Fruit fly (Drosophila melanogaster) whole organism, prepupa: Measurements from ENCODE around the gene CG5556.

Experiments used
- CG11294 ChIP-seq: fragments of 200-800 bp; sonication (Bioruptor generic); IDR thresholded peaks from 2 replicates; pipeline ENCODE4 v1.3.6; 2022; ENCODE audit warnings: missing biosample characterization, missing genetic modification characterization
- CG34406 ChIP-seq: fragments of 200-800 bp; sonication (Bioruptor generic); optimal IDR thresholded peaks from 3 replicates; lab custom pipeline; 2016; ENCODE audit warnings: missing biosample characterization, missing genetic modification characterization
- CG3919 ChIP-seq: fragments of 200-800 bp; sonication (Bioruptor generic); optimal IDR thresholded peaks from 3 replicates; lab custom pipeline; 2016; ENCODE audit warnings: missing biosample characterization, missing genetic modification characterization
- Gug ChIP-seq: fragments of 200-800 bp; sonication (Bioruptor generic); IDR thresholded peaks from 2 replicates; pipeline ENCODE4 v1.3.6; 2022; ENCODE audit warnings: missing biosample characterization, missing genetic modification characterization
- cyc ChIP-seq: fragments of 200-800 bp; sonication (Bioruptor generic); optimal IDR thresholded peaks from 3 replicates; lab custom pipeline; 2016; ENCODE audit warnings: missing biosample characterization, missing genetic modification characterization
- dsx ChIP-seq: fragments of 200-800 bp; optimal IDR thresholded peaks from 3 replicates; lab custom pipeline; 2019; ENCODE audit warnings: missing biosample characterization, mild to moderate bottlenecking, missing genetic modification characterization, moderate library complexity; ENCODE audit not compliant: poor library complexity, severe bottlenecking
- fd85E ChIP-seq: fragments of 200-800 bp; sonication (Bioruptor generic); optimal IDR thresholded peaks from 3 replicates; lab custom pipeline; 2016; ENCODE audit warnings: missing biosample characterization, missing genetic modification characterization
- topi ChIP-seq: fragments of 200-800 bp; sonication (Bioruptor generic); optimal IDR thresholded peaks from 3 replicates; lab custom pipeline; 2016; ENCODE audit warnings: missing biosample characterization, missing genetic modification characterization

Gene CG5556

DNA sequence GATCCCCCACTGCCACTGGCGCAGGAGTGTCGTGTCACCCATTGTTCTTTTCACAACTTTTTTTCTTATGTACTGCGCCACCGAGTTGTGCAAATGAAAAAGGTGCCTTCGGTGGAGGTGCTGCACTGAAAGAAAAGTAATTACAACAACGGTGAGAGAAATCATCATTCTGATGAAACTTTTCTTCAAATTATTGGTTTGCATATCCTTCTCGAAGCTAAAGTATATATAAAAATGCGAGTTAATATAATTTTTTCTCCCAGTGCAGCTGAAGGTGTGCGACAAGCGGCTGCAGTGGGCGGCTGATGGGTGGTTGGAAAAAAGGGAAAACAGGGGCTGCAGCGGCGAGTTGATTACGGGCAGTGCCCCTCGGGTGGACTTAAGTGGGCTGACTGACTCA, 40.3 kb downstream of the CG5556 start (continued):
- TF ChIP-seq cyc (GFP tag; lab: Kevin White, UChicago) = peak; percentile 20
- no peak for TF ChIP-seq fd85E (GFP tag; lab: Kevin White, UChicago)
- peak; percentile 50 for TF ChIP-seq dsx
- TF ChIP-seq Gug (GFP tag; lab: Robert Waterston, UW) = peak; percentile 36; the same call in 1 of the 2 replicates
- TF ChIP-seq CG11294 (GFP tag; lab: Robert Waterston, UW) = no peak
- peak; percentile 41 for TF ChIP-seq topi (GFP tag; lab: Kevin White, UChicago)
- TF ChIP-seq CG3919 (GFP tag; lab: Kevin White, UChicago) = peak; percentile 35
- TF ChIP-seq CG34406 (GFP tag; lab: Kevin White, UChicago) = peak; percentile 16
